Worm (Caenorhabditis elegans) whole organism, L4 larva: Measurements from ENCODE around the gene F58H1.6.

Experiments used
- F10B5.3 ChIP-seq: sonication (generic microtip); optimal IDR thresholded peaks from 2 replicates; lab custom pipeline; 2016; ENCODE audit warnings: mild to moderate bottlenecking, missing genetic modification characterization, missing compliant biosample characterization
- F49E8.2 ChIP-seq: sonication (generic microtip); optimal IDR thresholded peaks from 2 replicates; lab custom pipeline; 2016; ENCODE audit warnings: missing compliant biosample characterization, mild to moderate bottlenecking, missing genetic modification characterization, borderline replicate concordance
- R02D3.7 ChIP-seq: fragments of 150-350 bp; sonication (generic microtip); optimal IDR thresholded peaks from 3 replicates; lab custom pipeline; 2014; ENCODE audit warnings: missing biosample characterization, missing genetic modification characterization
- T20F7.1 ChIP-seq: fragments of 200-800 bp; sonication (Bioruptor generic); optimal IDR thresholded peaks from 2 replicates; lab custom pipeline; 2018; ENCODE audit warnings: mild to moderate bottlenecking, missing genetic modification characterization, missing compliant biosample characterization
- Y48G9A.11 ChIP-seq: fragments of 200-800 bp; sonication (Bioruptor generic); IDR thresholded peaks from 2 replicates; pipeline ENCODE4 v1.3.6; 2022; ENCODE audit warnings: missing genetic modification reagents, missing genetic modification characterization, missing compliant biosample characterization
- Y75B8A.6 ChIP-seq: fragments of 200-800 bp; sonication (Bioruptor generic); IDR thresholded peaks from 2 replicates; pipeline ENCODE4 v1.3.6; 2022; ENCODE audit warnings: missing genetic modification reagents, missing genetic modification characterization, missing compliant biosample characterization
- ZK337.2 ChIP-seq: fragments of 200-800 bp; sonication (Bioruptor generic); IDR thresholded peaks from 2 replicates; pipeline ENCODE4 v1.3.6; 2022; ENCODE audit warnings: missing genetic modification reagents, missing genetic modification characterization, missing compliant biosample characterization
- aha-1 ChIP-seq: fragments of 150-350 bp; peaks from one replicate; lab custom pipeline; 2014; ENCODE audit warnings: missing biosample characterization, missing genetic modification characterization
- ama-1 ChIP-seq: fragments of 150-350 bp; optimal IDR thresholded peaks from 2 replicates; lab custom pipeline; 2014; ENCODE audit warnings: inconsistent platforms, mixed read lengths
- arid-1 ChIP-seq: fragments of 200-800 bp; sonication (Bioruptor generic); conservative IDR thresholded peaks from 2 replicates; pipeline ENCODE4 v1.3.6; 2022; ENCODE audit warnings: missing genetic modification reagents, missing genetic modification characterization, missing compliant biosample characterization
- attf-4 ChIP-seq: sonication (generic microtip); optimal IDR thresholded peaks from 3 replicates; lab custom pipeline; 2017; ENCODE audit warnings: missing biosample characterization, missing genetic modification characterization
- ceh-32 ChIP-seq: sonication (generic microtip); optimal IDR thresholded peaks from 2 replicates; lab custom pipeline; 2016; ENCODE audit warnings: mild to moderate bottlenecking, missing genetic modification characterization, missing compliant biosample characterization; ENCODE audit not compliant: poor library complexity
- daf-12 ChIP-seq: fragments of 150-350 bp; optimal IDR thresholded peaks from 2 replicates; lab custom pipeline; 2014; ENCODE audit warnings: missing biosample characterization, missing genetic modification reagents, missing genetic modification characterization
- daf-16 ChIP-seq, 3 experiments: sonication (generic microtip); optimal IDR thresholded peaks; 2 replicates each; lab custom pipeline; 2016 to 2017; ENCODE audit warnings: missing genetic modification characterization in 3 of 3, missing genetic modification reagents in 3 of 3, mild to moderate bottlenecking in 2 of 3, missing compliant biosample characterization in 2 of 3, missing biosample characterization in 1 of 3, moderate library complexity in 1 of 3
- fkh-10 ChIP-seq: fragments of 150-350 bp; optimal IDR thresholded peaks from 2 replicates; lab custom pipeline; 2014; ENCODE audit warnings: missing biosample characterization, missing genetic modification reagents, missing genetic modification characterization
- lin-1 ChIP-seq: fragments of 200-800 bp; sonication (Bioruptor generic); IDR thresholded peaks from 2 replicates; pipeline ENCODE4 v1.3.6; 2022; ENCODE audit warnings: missing genetic modification reagents, missing genetic modification characterization, missing compliant biosample characterization
- lin-38 ChIP-seq: fragments of 200-800 bp; sonication (Bioruptor generic); IDR thresholded peaks from 2 replicates; pipeline ENCODE4 v1.3.6; 2022; ENCODE audit warnings: missing genetic modification reagents, missing genetic modification characterization, missing compliant biosample characterization
- madf-9 ChIP-seq: fragments of 200-800 bp; sonication (Bioruptor generic); conservative IDR thresholded peaks from 2 replicates; pipeline ENCODE4 v1.3.6; 2022; ENCODE audit warnings: missing genetic modification reagents, missing genetic modification characterization, missing compliant biosample characterization
- mdl-1 ChIP-seq, 2 experiments: fragments of 150-350 bp in 1 of 2; sonication (generic microtip) in 1 of 2; optimal IDR thresholded peaks; 2 replicates each; lab custom pipeline; 2014 to 2017; ENCODE audit warnings: missing biosample characterization in 2 of 2, missing genetic modification characterization in 2 of 2
- mdt-29 ChIP-seq: fragments of 200-800 bp; sonication (Bioruptor generic); IDR thresholded peaks from 2 replicates; pipeline ENCODE4 v1.3.6; 2022; ENCODE audit warnings: missing genetic modification reagents, missing genetic modification characterization, missing compliant biosample characterization
- mes-2 ChIP-seq: sonication (generic microtip); optimal IDR thresholded peaks from 2 replicates; lab custom pipeline; 2016; ENCODE audit warnings: missing genotype, mild to moderate bottlenecking, missing genetic modification characterization, missing compliant biosample characterization; ENCODE audit not compliant: poor library complexity, severe bottlenecking
- mxl-3 ChIP-seq: fragments of 200-800 bp; sonication (Bioruptor generic); optimal IDR thresholded peaks from 2 replicates; lab custom pipeline; 2018; ENCODE audit warnings: mild to moderate bottlenecking, missing genetic modification characterization, missing compliant biosample characterization
- nhr-11 ChIP-seq: fragments of 150-350 bp; optimal IDR thresholded peaks from 2 replicates; lab custom pipeline; 2014; ENCODE audit warnings: missing biosample characterization, missing genetic modification characterization
- nhr-28 ChIP-seq: fragments of 150-350 bp; optimal IDR thresholded peaks from 2 replicates; lab custom pipeline; 2014; ENCODE audit warnings: missing biosample characterization, missing genetic modification characterization
- nhr-42 ChIP-seq: fragments of 200-800 bp; sonication (Bioruptor generic); IDR thresholded peaks from 2 replicates; pipeline ENCODE4 v1.3.6; 2022; ENCODE audit warnings: missing genetic modification characterization, missing compliant biosample characterization
- nhr-6 ChIP-seq: fragments of 150-350 bp; optimal IDR thresholded peaks from 2 replicates; lab custom pipeline; 2014; ENCODE audit warnings: missing biosample characterization, missing genetic modification characterization
- pha-4 ChIP-seq, 2 experiments: fragments of 150-350 bp in 1 of 2; fragments of 200-800 bp in 1 of 2; sonication (Bioruptor generic) in 1 of 2; IDR thresholded peaks in 1 of 2; optimal IDR thresholded peaks in 1 of 2; 2 replicates each; pipeline versions ENCODE4 v1.3.6 to Lab custom; 2014 to 2022; ENCODE audit warnings: missing genetic modification characterization in 2 of 2, missing genetic modification reagents in 2 of 2, missing biosample characterization in 1 of 2, missing compliant biosample characterization in 1 of 2
- sdz-12 ChIP-seq: fragments of 200-800 bp; sonication (Bioruptor generic); optimal IDR thresholded peaks from 2 replicates; lab custom pipeline; 2018; ENCODE audit warnings: mild to moderate bottlenecking, missing genetic modification characterization, missing compliant biosample characterization
- skn-1 ChIP-seq: fragments of 150-350 bp; optimal IDR thresholded peaks from 2 replicates; lab custom pipeline; 2014; ENCODE audit warnings: missing biosample characterization, missing genetic modification characterization
- snpc-1.2 ChIP-seq: fragments of 200-800 bp; sonication (Bioruptor generic); IDR thresholded peaks from 2 replicates; pipeline ENCODE4 v1.3.6; 2022; ENCODE audit warnings: missing genetic modification reagents, missing genetic modification characterization, missing compliant biosample characterization
- spr-1 ChIP-seq: sonication (generic microtip); optimal IDR thresholded peaks from 2 replicates; lab custom pipeline; 2016; ENCODE audit warnings: mild to moderate bottlenecking, missing genetic modification characterization, missing compliant biosample characterization
- tag-97 ChIP-seq: fragments of 200-800 bp; sonication (Bioruptor generic); IDR thresholded peaks from 2 replicates; pipeline ENCODE4 v1.3.6; 2022; ENCODE audit warnings: missing genetic modification characterization, missing compliant biosample characterization
- unc-130 ChIP-seq: sonication (generic microtip); optimal IDR thresholded peaks from 2 replicates; lab custom pipeline; 2016; ENCODE audit warnings: missing genetic modification reagents, missing genetic modification characterization, missing compliant biosample characterization
- unc-39 ChIP-seq: sonication (generic microtip); optimal IDR thresholded peaks from 2 replicates; lab custom pipeline; 2017; ENCODE audit warnings: missing biosample characterization, missing genetic modification characterization
- vab-7 ChIP-seq: fragments of 200-800 bp; sonication (Bioruptor generic); IDR thresholded peaks from 2 replicates; pipeline ENCODE4 v1.3.6; 2022; ENCODE audit warnings: missing genetic modification reagents, missing genetic modification characterization, missing compliant biosample characterization
- zag-1 ChIP-seq: fragments of 150-350 bp; optimal IDR thresholded peaks from 2 replicates; lab custom pipeline; 2014; ENCODE audit warnings: missing biosample characterization, missing genetic modification characterization
- zfp-2 ChIP-seq: sonication (generic microtip); optimal IDR thresholded peaks from 2 replicates; lab custom pipeline; 2016; ENCODE audit warnings: mild to moderate bottlenecking, missing genetic modification characterization, missing compliant biosample characterization
- zfp-3 ChIP-seq: fragments of 200-800 bp; sonication (Bioruptor generic); conservative IDR thresholded peaks from 2 replicates; pipeline ENCODE4 v1.3.6; 2022; ENCODE audit warnings: missing genetic modification reagents, missing genetic modification characterization, missing compliant biosample characterization
- zip-11 ChIP-seq: fragments of 200-800 bp; sonication (Bioruptor generic); IDR thresholded peaks from 2 replicates; pipeline ENCODE4 v1.3.6; 2022; ENCODE audit warnings: missing genetic modification characterization, missing compliant biosample characterization
- zip-2 ChIP-seq: fragments of 150-350 bp; optimal IDR thresholded peaks from 2 replicates; lab custom pipeline; 2014; ENCODE audit warnings: missing biosample characterization, missing genetic modification characterization
- ztf-7 ChIP-seq: fragments of 150-350 bp; optimal IDR thresholded peaks from 2 replicates; lab custom pipeline; 2014; ENCODE audit warnings: missing biosample characterization, missing genetic modification characterization

F58H1.6 gene

ce11 chrV:11947414-11947954 is 5.1 kb downstream of the F58H1.6 start:
- TF ChIP-seq Y48G9A.11 = no peak
- no peak for TF ChIP-seq fkh-10 (GFP tag; lab: Kevin White, UChicago)
- TF ChIP-seq T20F7.1 (GFP tag; lab: Kevin White, UChicago) = no peak
- TF ChIP-seq lin-1 = no peak
- TF ChIP-seq snpc-1.2 (GFP tag; lab: Robert Waterston, UW) = no peak
- no peak for TF ChIP-seq ceh-32 (tag; lab: Kevin White, UChicago)
- no peak for TF ChIP-seq zfp-2
- TF ChIP-seq lin-38 = no peak
- no peak for TF ChIP-seq zip-2 (tag; lab: Kevin White, UChicago)
- TF ChIP-seq attf-4 (tag; lab: Kevin White, UChicago) = no peak
- TF ChIP-seq daf-12 (tag; lab: Kevin White, UChicago) = no peak
- TF ChIP-seq ztf-7 = no peak
- no peak for TF ChIP-seq unc-39 (tag; lab: Kevin White, UChicago)
- TF ChIP-seq spr-1 (tag; lab: Kevin White, UChicago) = no peak
- no peak for TF ChIP-seq mxl-3
- no peak for TF ChIP-seq madf-9 (GFP tag; lab: Robert Waterston, UW)
- no peak for TF ChIP-seq sdz-12 (GFP tag; lab: Kevin White, UChicago)
- TF ChIP-seq tag-97 = no peak
- no peak for TF ChIP-seq nhr-6 (tag; lab: Kevin White, UChicago)
- no peak for TF ChIP-seq mdl-1 (tag; optimal IDR thresholded peaks at IDR 0.05; lab: Kevin White, UChicago)

ce11 chrV:11948581-11948980 is 6.2 kb downstream of the F58H1.6 start:
- TF ChIP-seq pha-4 (GFP tag; IDR thresholded peaks at IDR 0.05; lab: Robert Waterston, UW) = no peak
- TF ChIP-seq pha-4 (tag; optimal IDR thresholded peaks at IDR 0.05; lab: Kevin White, UChicago) = no peak
- TF ChIP-seq F10B5.3 (tag; lab: Kevin White, UChicago) = no peak
- no peak for TF ChIP-seq ztf-7
- no peak for TF ChIP-seq arid-1 (GFP tag; lab: Robert Waterston, UW)
- TF ChIP-seq ZK337.2 (GFP tag; lab: Robert Waterston, UW) = no peak
- no peak for TF ChIP-seq nhr-28 (tag; lab: Kevin White, UChicago)
- TF ChIP-seq zfp-2 = no peak
- TF ChIP-seq unc-130 (GFP tag; lab: Kevin White, UChicago) = no peak
- no peak for TF ChIP-seq daf-12 (tag; lab: Kevin White, UChicago)
- TF ChIP-seq nhr-42 = no peak
- no peak for TF ChIP-seq daf-16 (GFP tag; optimal IDR thresholded peaks at IDR 0.05; lab: Kevin White, UChicago)
- no peak for TF ChIP-seq daf-16 (tag; optimal IDR thresholded peaks at IDR 0.05; lab: Kevin White, UChicago)
- no peak for TF ChIP-seq ama-1 (lab: Kevin White, UChicago)
- no peak for TF ChIP-seq fkh-10 (GFP tag; lab: Kevin White, UChicago)
- no peak for TF ChIP-seq Y75B8A.6 (GFP tag; lab: Robert Waterston, UW)
- no peak for TF ChIP-seq skn-1 (tag; lab: Kevin White, UChicago)
- TF ChIP-seq, all 104 proteins: peak for 0

- TF ChIP-seq F10B5.3 (tag; lab: Kevin White, UChicago) (no peak), daf-16 (GFP tag; optimal IDR thresholded peaks at IDR 0.05; lab: Kevin White, UChicago) (no peak), daf-16 (tag; optimal IDR thresholded peaks at IDR 0.05; lab: Kevin White, UChicago) (no peak), R02D3.7 (tag; lab: Kevin White, UChicago) (no peak), nhr-11 (tag; lab: Kevin White, UChicago) (no peak), zag-1 (tag; lab: Kevin White, UChicago) (no peak), Y48G9A.11 (no peak), zip-11 (GFP tag; lab: Robert Waterston, UW) (no peak), aha-1 (tag; lab: Kevin White, UChicago) (no peak), mdt-29 (no peak), zfp-3 (GFP tag; lab: Robert Waterston, UW) (no peak), ZK337.2 (GFP tag; lab: Robert Waterston, UW) (no peak), lin-38 (no peak), vab-7 (GFP tag; lab: Robert Waterston, UW) (no peak), mes-2 (tag; lab: Kevin White, UChicago) (no peak), F49E8.2 (no peak)
Measured at ce11 chrV:11949509-11950117, 7.2 kb downstream of the F58H1.6 start.
